Fruit fly (Drosophila melanogaster): ENCODE results near the gene Jwa.
A peak's percentile ranks its signal among the peaks of the same experiment; 100 is the strongest.

Gene Jwa

DNA sequence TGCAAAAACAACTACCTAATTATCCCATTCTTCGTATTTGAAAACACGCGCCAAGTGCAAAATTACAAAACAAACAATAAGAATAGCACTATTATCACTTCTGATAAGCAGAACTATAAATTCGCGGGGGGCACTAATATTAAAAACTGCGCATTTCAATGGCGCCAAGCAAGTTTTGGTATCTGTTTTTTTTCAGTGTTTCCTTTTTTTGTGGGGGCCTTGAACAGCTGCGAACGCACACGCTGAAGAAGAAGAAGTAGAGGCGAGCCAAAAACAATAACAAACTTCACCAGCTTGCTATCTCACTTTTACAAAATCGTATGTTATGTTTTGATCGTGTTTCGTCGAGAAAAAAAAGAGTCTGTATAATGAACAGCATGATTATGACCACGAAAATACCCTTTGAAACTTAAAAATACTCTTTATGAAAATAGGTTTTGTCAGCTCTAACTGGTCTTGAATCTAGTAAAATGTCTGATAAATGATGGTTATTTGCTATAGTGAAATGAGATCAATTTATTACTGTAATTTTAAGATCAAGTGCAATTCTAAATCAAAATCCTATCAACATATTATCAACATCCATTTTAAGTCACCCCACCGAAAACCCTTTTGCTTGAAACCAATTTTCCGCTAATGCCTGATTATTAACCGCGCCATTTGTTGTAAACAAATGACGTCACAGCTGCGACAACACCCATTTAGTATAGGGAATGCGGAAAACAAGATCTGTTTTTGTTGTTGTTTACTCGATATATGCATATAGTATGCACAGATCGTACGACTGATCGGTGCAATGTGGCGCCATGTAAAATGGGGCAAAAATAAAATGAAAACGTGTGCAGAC is 11.4 kb downstream of the Jwa start (continued):
- peak; percentile 3 for TF ChIP-seq Nf-YB (GFP tag; optimal IDR thresholded peaks at IDR 0.05)
- TF ChIP-seq Drgx (GFP tag; IDR thresholded peaks at IDR 0.05), result peak; percentile 43; the same call in 1 of the 2 replicates
- TF ChIP-seq sqz (GFP tag; optimal IDR thresholded peaks at IDR 0.05), result peak; percentile 99
- peak; percentile 66 to 74 for TF ChIP-seq dpn (GFP tag; optimal IDR thresholded peaks at IDR 0.05)
- TF ChIP-seq Oli (tag; optimal IDR thresholded peaks at IDR 0.05), result peak; percentile 8
- no peak for TF ChIP-seq usp (GFP tag; optimal IDR thresholded peaks at IDR 0.05)
- TF ChIP-seq dan (GFP tag; IDR thresholded peaks at IDR 0.05), result no peak
- no peak for TF ChIP-seq unc-4 (GFP tag; IDR thresholded peaks at IDR 0.05; ENCODE audit: partially characterized antibody)
- TF ChIP-seq CG12659 (GFP tag; optimal IDR thresholded peaks at IDR 0.05), result peak; percentile 50
- TF ChIP-seq lilli (GFP tag; optimal IDR thresholded peaks at IDR 0.05), result peak; percentile 79
- TF ChIP-seq p53 (GFP tag; optimal IDR thresholded peaks at IDR 0.05), result no peak
- no peak for TF ChIP-seq Dfd (GFP tag; optimal IDR thresholded peaks at IDR 0.05)
- TF ChIP-seq Sox100B (GFP tag; optimal IDR thresholded peaks at IDR 0.05), result peak; percentile 28
- TF ChIP-seq CG15073 (GFP tag; optimal IDR thresholded peaks at IDR 0.05), result peak; percentile 7
- peak; percentile 15 for TF ChIP-seq CG18476 (GFP tag; optimal IDR thresholded peaks at IDR 0.05)
- peak; percentile 95 for TF ChIP-seq Med (GFP tag)
- TF ChIP-seq CG43689 (GFP tag; IDR thresholded peaks at IDR 0.05), result peak; percentile 70
- no peak for TF ChIP-seq ssp (GFP tag; IDR thresholded peaks at IDR 0.05)
- peak; percentile 12 for TF ChIP-seq CG10979 (tag; optimal IDR thresholded peaks at IDR 0.05)
- TF ChIP-seq CG4360 (GFP tag; IDR thresholded peaks at IDR 0.05), result peak; percentile 59
- no peak for TF ChIP-seq h (optimal IDR thresholded peaks at IDR 0.05)
- TF ChIP-seq CG10321 (GFP tag; IDR thresholded peaks at IDR 0.05), result peak; percentile 45; the same call in 1 of the 2 replicates
- TF ChIP-seq CG3847 (GFP tag; IDR thresholded peaks at IDR 0.05), result 0 out of 2 replicates have a peak, but pooled peaks have one; percentile 13
- TF ChIP-seq CG9932 (GFP tag; IDR thresholded peaks at IDR 0.05), result peak; percentile 52
- 0 out of 2 replicates have a peak, but pooled peaks have one; percentile 14 for TF ChIP-seq Gsc (GFP tag; IDR thresholded peaks at IDR 0.05)
- peak; percentile 53 for TF ChIP-seq so (GFP tag; IDR thresholded peaks at IDR 0.05)
- TF ChIP-seq CG1647 (GFP tag; optimal IDR thresholded peaks at IDR 0.05), result peak; percentile 58
- TF ChIP-seq CG16815 (GFP tag; optimal IDR thresholded peaks at IDR 0.05), result peak; percentile 5
- TF ChIP-seq da (GFP tag; optimal IDR thresholded peaks at IDR 0.05), result no peak
- no peak for TF ChIP-seq CG8765 (GFP tag; IDR thresholded peaks at IDR 0.05)
- TF ChIP-seq CG31388 (GFP tag; optimal IDR thresholded peaks at IDR 0.05), result peak; percentile 35
- peak; percentile 70 for TF ChIP-seq CG7556 (GFP tag; optimal IDR thresholded peaks at IDR 0.05)
- TF ChIP-seq CG42726 (GFP tag; IDR thresholded peaks at IDR 0.05; ENCODE audit: partially characterized antibody), result no peak
- no peak for TF ChIP-seq pan (optimal IDR thresholded peaks at IDR 0.05)
- TF ChIP-seq pan (GFP tag; optimal IDR thresholded peaks at IDR 0.05 in 1 of 2, IDR thresholded peaks at IDR 0.05 in 1 of 2), result peak in 1 of 2 experiments; percentile 78
- peak; percentile 76 for TF ChIP-seq mam (GFP tag; optimal IDR thresholded peaks at IDR 0.05)
- TF ChIP-seq CG6175 (GFP tag; IDR thresholded peaks at IDR 0.05), result no peak
- TF ChIP-seq Lhr (GFP tag; optimal IDR thresholded peaks at IDR 0.05), result no peak
- no peak for TF ChIP-seq CG1792 (GFP tag; optimal IDR thresholded peaks at IDR 0.05)
- TF ChIP-seq Dip3 (GFP tag; optimal IDR thresholded peaks at IDR 0.05), result peak; percentile 61
- TF ChIP-seq esg (GFP tag; conservative IDR thresholded peaks at IDR 0.05), result peak; percentile 51
- no peak for TF ChIP-seq Hr3 (GFP tag; optimal IDR thresholded peaks at IDR 0.05)
- peak; percentile 73 for TF ChIP-seq slbo (GFP tag; IDR thresholded peaks at IDR 0.05)
- TF ChIP-seq CG34376 (GFP tag; optimal IDR thresholded peaks at IDR 0.05), result peak; percentile 69
- no peak for TF ChIP-seq CG8478 (optimal IDR thresholded peaks at IDR 0.05)
- TF ChIP-seq CG10209 (GFP tag; optimal IDR thresholded peaks at IDR 0.05), result peak; percentile 63
- peak; percentile 0 for TF ChIP-seq luna (GFP tag; optimal IDR thresholded peaks at IDR 0.05)
- peak; percentile 58 for TF ChIP-seq CG12219 (GFP tag; optimal IDR thresholded peaks at IDR 0.05)
- TF ChIP-seq CG31441 (GFP tag; IDR thresholded peaks at IDR 0.05), result peak; percentile 62; the same call in 1 of the 2 replicates
- no peak for TF ChIP-seq Mad (GFP tag; optimal IDR thresholded peaks at IDR 0.05)
- TF ChIP-seq Xrp1 (GFP tag; IDR thresholded peaks at IDR 0.05), result peak; percentile 80

Data from whole organism, embryonic.